Worm (Caenorhabditis elegans) whole organism, young adult: Measurements from ENCODE around the gene T28C12.1.

ENCODE experiments used
- F22D6.2 ChIP-seq: sonication (generic microtip); optimal IDR thresholded peaks from 2 replicates; lab custom pipeline; 2016; ENCODE audit warnings: mild to moderate bottlenecking, missing genetic modification characterization, missing compliant biosample characterization
- F39B2.1 ChIP-seq: fragments of 200-800 bp; sonication (Bioruptor generic); IDR thresholded peaks from 2 replicates; pipeline ENCODE4 v1.3.6; 2022; ENCODE audit warnings: missing genetic modification reagents, missing genetic modification characterization, missing compliant biosample characterization
- T26A5.8 ChIP-seq: sonication (generic microtip); optimal IDR thresholded peaks from 2 replicates; lab custom pipeline; 2016; ENCODE audit warnings: missing genetic modification characterization, missing compliant biosample characterization
- Y56A3A.18 ChIP-seq: fragments of 200-800 bp; sonication (Bioruptor generic); IDR thresholded peaks from 2 replicates; pipeline ENCODE4 v1.3.6; 2022; ENCODE audit warnings: missing genetic modification reagents, missing genetic modification characterization, missing compliant biosample characterization
- Y79H2A.3 ChIP-seq: fragments of 200-800 bp; sonication (Bioruptor generic); conservative IDR thresholded peaks from 2 replicates; pipeline ENCODE4 v1.3.6; 2022; ENCODE audit warnings: missing genetic modification reagents, missing genetic modification characterization, missing compliant biosample characterization
- Y95B8A.8 ChIP-seq: fragments of 200-800 bp; sonication (Bioruptor generic); IDR thresholded peaks from 2 replicates; pipeline ENCODE4 v1.3.6; 2022; ENCODE audit warnings: missing genetic modification reagents, missing genetic modification characterization, missing compliant biosample characterization
- ZK185.1 ChIP-seq: sonication (generic microtip); optimal IDR thresholded peaks from 2 replicates; lab custom pipeline; 2016; ENCODE audit warnings: mild to moderate bottlenecking, missing genetic modification characterization, missing compliant biosample characterization; ENCODE audit not compliant: poor library complexity, severe bottlenecking
- ama-1 ChIP-seq, 3 experiments: fragments of 150-350 bp in 1 of 3; sonication (generic microtip) in 2 of 3; optimal IDR thresholded peaks; 2 replicates each; lab custom pipeline; 2014 to 2018; ENCODE audit warnings: missing biosample characterization in 2 of 3, missing genetic modification characterization in 2 of 3, missing genetic modification reagents in 2 of 3
- aptf-2 ChIP-seq: fragments of 200-800 bp; sonication (Bioruptor generic); conservative IDR thresholded peaks from 2 replicates; pipeline ENCODE4 v1.3.6; 2022; ENCODE audit warnings: missing genetic modification reagents, missing genetic modification characterization, missing compliant biosample characterization
- atf-7 ChIP-seq: sonication (generic microtip); optimal IDR thresholded peaks from 2 replicates; lab custom pipeline; 2017; ENCODE audit warnings: mild to moderate bottlenecking, missing genetic modification characterization, missing compliant biosample characterization
- bed-1 ChIP-seq: fragments of 200-800 bp; sonication (Bioruptor generic); IDR thresholded peaks from 2 replicates; pipeline ENCODE4 v1.3.6; 2022; ENCODE audit warnings: missing genetic modification reagents, missing genetic modification characterization, missing compliant biosample characterization
- ccch-3 ChIP-seq: fragments of 200-800 bp; sonication (Bioruptor generic); optimal IDR thresholded peaks from 2 replicates; lab custom pipeline; 2018; ENCODE audit warnings: mild to moderate bottlenecking, missing genetic modification characterization, missing compliant biosample characterization
- ceh-79 ChIP-seq: sonication (generic microtip); optimal IDR thresholded peaks from 2 replicates; lab custom pipeline; 2017; ENCODE audit warnings: mild to moderate bottlenecking, missing genetic modification characterization, missing compliant biosample characterization
- dpff-1 ChIP-seq: sonication (generic microtip); optimal IDR thresholded peaks from 2 replicates; lab custom pipeline; 2017; ENCODE audit warnings: mild to moderate bottlenecking, missing genetic modification characterization, missing compliant biosample characterization
- dpl-1 ChIP-seq: fragments of 150-350 bp; optimal IDR thresholded peaks from 2 replicates; lab custom pipeline; 2014; ENCODE audit warnings: missing biosample characterization, missing genetic modification reagents, missing genetic modification characterization
- egl-44 ChIP-seq: fragments of 200-800 bp; sonication (Bioruptor generic); IDR thresholded peaks from 2 replicates; pipeline ENCODE4 v1.3.6; 2022; ENCODE audit warnings: missing genetic modification reagents, missing genetic modification characterization, missing compliant biosample characterization
- ets-4 ChIP-seq: fragments of 200-800 bp; sonication (Bioruptor generic); optimal IDR thresholded peaks from 2 replicates; lab custom pipeline; 2018; ENCODE audit warnings: mild to moderate bottlenecking, missing genetic modification characterization, missing compliant biosample characterization
- hmg-1.2 ChIP-seq: fragments of 200-800 bp; sonication (Bioruptor generic); IDR thresholded peaks from 2 replicates; pipeline ENCODE4 v1.3.6; 2022; ENCODE audit warnings: missing genetic modification reagents, missing genetic modification characterization, missing compliant biosample characterization
- hmg-20 ChIP-seq: fragments of 200-800 bp; sonication (Bioruptor generic); IDR thresholded peaks from 2 replicates; pipeline ENCODE4 v1.3.6; 2022; ENCODE audit warnings: missing genetic modification reagents, missing genetic modification characterization, missing compliant biosample characterization
- lin-40 ChIP-seq: sonication (generic microtip); optimal IDR thresholded peaks from 2 replicates; lab custom pipeline; 2016; ENCODE audit warnings: missing genetic modification characterization, mild to moderate bottlenecking, missing compliant biosample characterization, missing genotype, missing genetic modification reagents
- madf-10 ChIP-seq: sonication (generic microtip); optimal IDR thresholded peaks from 2 replicates; lab custom pipeline; 2016; ENCODE audit warnings: mild to moderate bottlenecking, missing genetic modification characterization, missing compliant biosample characterization
- nfya-1 ChIP-seq: sonication (generic microtip); optimal IDR thresholded peaks from 2 replicates; lab custom pipeline; 2017; ENCODE audit warnings: antibody characterized with exemption, missing compliant biosample characterization, missing genetic modification characterization, borderline replicate concordance; ENCODE audit not compliant: insufficient read depth
- nfyb-1 ChIP-seq: fragments of 200-800 bp; sonication (Bioruptor generic); IDR thresholded peaks from 2 replicates; pipeline ENCODE4 v1.3.6; 2022; ENCODE audit warnings: missing genetic modification reagents, missing genetic modification characterization, missing compliant biosample characterization
- nhr-120 ChIP-seq: fragments of 200-800 bp; sonication (Bioruptor generic); IDR thresholded peaks from 2 replicates; pipeline ENCODE4 v1.3.6; 2022; ENCODE audit warnings: missing genetic modification characterization, missing compliant biosample characterization
- nhr-80 ChIP-seq: sonication (generic microtip); optimal IDR thresholded peaks from 2 replicates; lab custom pipeline; 2016; ENCODE audit warnings: missing genetic modification characterization, missing compliant biosample characterization
- rpc-1 ChIP-seq, 2 experiments: fragments of 150-350 bp in 1 of 2; sonication (generic microtip) in 1 of 2; optimal IDR thresholded peaks; 2 replicates each; lab custom pipeline; 2014 to 2018; ENCODE audit warnings: missing biosample characterization in 1 of 2, missing genetic modification characterization in 1 of 2, missing genetic modification reagents in 1 of 2, missing genotype in 1 of 2
- sdz-38 ChIP-seq: sonication (generic microtip); optimal IDR thresholded peaks from 2 replicates; lab custom pipeline; 2016; ENCODE audit warnings: missing genotype, missing genetic modification characterization, missing compliant biosample characterization
- snpc-1.1 ChIP-seq: sonication (generic microtip); optimal IDR thresholded peaks from 2 replicates; lab custom pipeline; 2017; ENCODE audit warnings: missing genetic modification characterization, mild to moderate bottlenecking, missing compliant biosample characterization, antibody characterized with exemption, moderate library complexity, missing genotype, missing genetic modification reagents; ENCODE audit not compliant: insufficient read depth
- snpc-1.3 ChIP-seq: sonication (generic microtip); optimal IDR thresholded peaks from 2 replicates; lab custom pipeline; 2017; ENCODE audit warnings: missing genetic modification characterization, mild to moderate bottlenecking, missing compliant biosample characterization, antibody characterized with exemption, moderate library complexity, missing genotype, missing genetic modification reagents; ENCODE audit not compliant: insufficient read depth
- snpc-3.4 ChIP-seq: sonication (generic microtip); optimal IDR thresholded peaks from 2 replicates; lab custom pipeline; 2017; ENCODE audit warnings: missing genetic modification characterization, mild to moderate bottlenecking, missing compliant biosample characterization, antibody characterized with exemption, moderate library complexity, missing genotype, missing genetic modification reagents
- somi-1 ChIP-seq: fragments of 200-800 bp; sonication (Bioruptor generic); optimal IDR thresholded peaks from 2 replicates; lab custom pipeline; 2018; ENCODE audit warnings: mild to moderate bottlenecking, missing genetic modification characterization, missing compliant biosample characterization
- sptf-2 ChIP-seq: fragments of 200-800 bp; sonication (Bioruptor generic); optimal IDR thresholded peaks from 2 replicates; lab custom pipeline; 2018; ENCODE audit warnings: mild to moderate bottlenecking, missing genetic modification characterization, missing compliant biosample characterization
- tbp1 ChIP-seq: fragments of 200-800 bp; sonication (Bioruptor generic); optimal IDR thresholded peaks from 2 replicates; lab custom pipeline; 2018; ENCODE audit warnings: mild to moderate bottlenecking, missing genetic modification characterization, missing compliant biosample characterization
- tbx-9 ChIP-seq: sonication (generic microtip); optimal IDR thresholded peaks from 2 replicates; lab custom pipeline; 2016; ENCODE audit warnings: borderline replicate concordance, missing genetic modification characterization, inconsistent platforms, missing compliant biosample characterization
- tlf-1 ChIP-seq: fragments of 200-800 bp; sonication (Bioruptor generic); optimal IDR thresholded peaks from 2 replicates; lab custom pipeline; 2018; ENCODE audit warnings: mild to moderate bottlenecking, missing genetic modification characterization, missing compliant biosample characterization
- zim-3 ChIP-seq: sonication (generic microtip); optimal IDR thresholded peaks from 2 replicates; lab custom pipeline; 2017; ENCODE audit warnings: mild to moderate bottlenecking, missing genetic modification characterization, moderate library complexity, missing compliant biosample characterization
- ztf-22 ChIP-seq: fragments of 200-800 bp; sonication (Bioruptor generic); optimal IDR thresholded peaks from 2 replicates; lab custom pipeline; 2018; ENCODE audit warnings: mild to moderate bottlenecking, missing genetic modification characterization, moderate library complexity, missing compliant biosample characterization
- ztf-6 ChIP-seq: fragments of 200-800 bp; sonication (Bioruptor generic); IDR thresholded peaks from 2 replicates; pipeline ENCODE4 v1.3.6; 2022; ENCODE audit warnings: missing genetic modification reagents, missing genetic modification characterization, missing compliant biosample characterization

T28C12.1 gene

DNA sequence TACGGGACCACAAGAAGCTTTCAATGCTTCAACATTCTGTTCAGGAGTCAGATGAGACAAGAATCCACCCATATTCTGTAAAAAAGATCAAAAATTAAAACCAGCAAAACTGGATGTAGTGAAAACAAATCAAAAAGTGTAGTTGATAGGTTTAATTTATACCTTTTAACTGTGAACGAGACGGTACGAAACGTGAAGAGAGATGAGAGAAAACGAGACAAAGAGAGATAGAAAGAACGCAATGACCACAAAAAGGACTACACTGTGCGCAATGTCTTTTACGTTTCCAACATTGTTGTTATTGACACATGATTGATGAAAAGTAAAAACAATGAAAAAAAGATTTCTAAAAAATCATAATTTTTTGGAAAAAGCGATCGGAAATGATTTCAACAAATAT is 33.9 kb downstream of the T28C12.1 start, which contains the start of gene cest-33:
TSS of gene cest-33 (minus strand) at position 75 of the 400 bp plus-strand sequence.
- no peak for TF ChIP-seq Y56A3A.18
- TF ChIP-seq tbp1 (GFP tag; lab: Kevin White, UChicago) = peak; percentile 10
- peak; percentile 22 for TF ChIP-seq nhr-80 (tag; lab: Kevin White, UChicago)
- TF ChIP-seq nfya-1 (tag; lab: Kevin White, UChicago) = no peak
- no peak for TF ChIP-seq tlf-1 (GFP tag; lab: Kevin White, UChicago)
- TF ChIP-seq zim-3 (tag; lab: Kevin White, UChicago) = no peak
- TF ChIP-seq sdz-38 (tag; lab: Kevin White, UChicago) = no peak
- no peak for TF ChIP-seq Y79H2A.3 (GFP tag; lab: Robert Waterston, UW)
- no peak for TF ChIP-seq dpff-1
- no peak for TF ChIP-seq Y95B8A.8 (GFP tag; lab: Robert Waterston, UW)
- TF ChIP-seq aptf-2 (GFP tag; lab: Robert Waterston, UW) = no peak
- no peak for TF ChIP-seq ccch-3 (GFP tag; lab: Kevin White, UChicago)
- no peak for TF ChIP-seq tbx-9 (tag; lab: Kevin White, UChicago)
- peak; percentile 49; the same call in 1 of the 2 replicates for TF ChIP-seq hmg-1.2 (GFP tag; lab: Robert Waterston, UW)
- TF ChIP-seq ztf-22 (GFP tag; lab: Kevin White, UChicago) = no peak
- no peak for TF ChIP-seq somi-1 (GFP tag; lab: Kevin White, UChicago)
- no peak for TF ChIP-seq snpc-3.4
- TF ChIP-seq hmg-20 (GFP tag; lab: Robert Waterston, UW) = no peak
- no peak for TF ChIP-seq ceh-79
- TF ChIP-seq egl-44 = no peak
- TF ChIP-seq lin-40 (tag; lab: Kevin White, UChicago) = peak; percentile 12
- no peak for TF ChIP-seq ama-1 (optimal IDR thresholded peaks at IDR 0.05; lab: Kevin White, UChicago)
- no peak for TF ChIP-seq ama-1 (GFP tag; optimal IDR thresholded peaks at IDR 0.05; lab: Kevin White, UChicago)
- no peak for TF ChIP-seq ztf-6 (GFP tag; lab: Robert Waterston, UW)
- no peak for TF ChIP-seq F22D6.2
- TF ChIP-seq T26A5.8 (tag; lab: Kevin White, UChicago) = no peak
- TF ChIP-seq nhr-120 (GFP tag; lab: Robert Waterston, UW) = no peak
- no peak for TF ChIP-seq snpc-1.1 (tag; lab: Kevin White, UChicago)
- no peak for TF ChIP-seq snpc-1.3 (tag; lab: Kevin White, UChicago)
- no peak for TF ChIP-seq ZK185.1 (tag; lab: Kevin White, UChicago)

DNA sequence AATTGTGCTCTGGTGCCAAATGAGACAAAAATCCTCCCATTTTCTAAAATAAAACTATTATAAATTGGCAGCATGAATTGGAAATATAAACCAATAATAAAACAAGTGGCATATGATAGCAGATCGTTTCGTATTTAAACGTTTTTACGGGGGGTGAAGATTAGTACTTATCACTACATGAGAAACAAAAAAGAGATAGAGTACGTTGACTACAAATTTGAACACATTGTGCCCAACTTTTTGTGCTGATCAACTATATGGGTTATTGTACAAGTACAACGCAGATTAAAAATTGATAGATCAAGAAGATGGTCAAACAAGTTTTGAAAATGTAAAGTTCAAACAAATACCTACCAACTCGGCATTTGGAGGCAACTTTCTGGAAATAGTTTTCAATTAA is 36.8 kb downstream of the T28C12.1 start:
- TF ChIP-seq madf-10 (tag; lab: Kevin White, UChicago) (no peak), atf-7 (tag; lab: Kevin White, UChicago) (no peak), Y56A3A.18 (no peak), sptf-2 (GFP tag; lab: Kevin White, UChicago) (no peak), T26A5.8 (tag; lab: Kevin White, UChicago) (no peak), ccch-3 (GFP tag; lab: Kevin White, UChicago) (no peak), rpc-1 (optimal IDR thresholded peaks at IDR 0.05; lab: Kevin White, UChicago) (no peak), rpc-1 (tag; optimal IDR thresholded peaks at IDR 0.05; lab: Kevin White, UChicago) (no peak), ets-4 (no peak), dpl-1 (GFP tag; lab: Kevin White, UChicago) (no peak), nfyb-1 (no peak), bed-1 (no peak), F39B2.1 (GFP tag; lab: Robert Waterston, UW) (no peak), ZK185.1 (tag; lab: Kevin White, UChicago) (no peak)
